Fruit fly (Drosophila melanogaster) whole organism, adult: ENCODE data around the gene Teh3.

Source experiments
- CG11617 ChIP-seq: fragments of 200-800 bp; sonication (Bioruptor generic); optimal IDR thresholded peaks from 2 replicates; lab custom pipeline; 2017; ENCODE audit warnings: mild to moderate bottlenecking, missing biosample characterization, missing genetic modification reagents, missing genetic modification characterization
- CG12768 ChIP-seq: fragments of 200-800 bp; sonication (Bioruptor generic); optimal IDR thresholded peaks from 2 replicates; lab custom pipeline; 2017; ENCODE audit warnings: missing biosample characterization, missing genetic modification characterization, mild to moderate bottlenecking, moderate library complexity, missing genetic modification reagents
- CG33017 ChIP-seq: fragments of 200-800 bp; sonication (Bioruptor generic); optimal IDR thresholded peaks from 2 replicates; lab custom pipeline; 2018; ENCODE audit warnings: missing biosample characterization, mild to moderate bottlenecking, missing genetic modification characterization, moderate library complexity
- CG5204 ChIP-seq: fragments of 200-800 bp; sonication (Bioruptor generic); optimal IDR thresholded peaks from 2 replicates; lab custom pipeline; 2016; ENCODE audit warnings: missing biosample characterization, missing genetic modification characterization
- CG7045 ChIP-seq: fragments of 200-800 bp; sonication (Bioruptor generic); optimal IDR thresholded peaks from 2 replicates; lab custom pipeline; 2017; ENCODE audit warnings: missing biosample characterization, mild to moderate bottlenecking, missing genetic modification characterization
- CG7101 ChIP-seq: fragments of 200-800 bp; sonication (Bioruptor generic); optimal IDR thresholded peaks from 2 replicates; lab custom pipeline; 2018; ENCODE audit warnings: missing biosample characterization, mild to moderate bottlenecking, missing genetic modification characterization, moderate library complexity
- Clk ChIP-seq: fragments of 200-800 bp; sonication (Bioruptor generic); optimal IDR thresholded peaks from 2 replicates; lab custom pipeline; 2017; ENCODE audit warnings: missing biosample characterization, missing genetic modification characterization
- Crg-1 ChIP-seq: fragments of 200-800 bp; sonication (Bioruptor generic); optimal IDR thresholded peaks from 2 replicates; lab custom pipeline; 2016; ENCODE audit warnings: missing biosample characterization, missing genetic modification characterization
- Hr96 ChIP-seq: fragments of 200-800 bp; sonication (Bioruptor generic); optimal IDR thresholded peaks from 2 replicates; lab custom pipeline; 2016; ENCODE audit warnings: missing biosample characterization, missing genetic modification characterization
- Mnt ChIP-seq: fragments of 200-800 bp; sonication (Bioruptor generic); optimal IDR thresholded peaks from 2 replicates; lab custom pipeline; 2016; ENCODE audit warnings: missing biosample characterization, mild to moderate bottlenecking, missing genetic modification characterization
- cic ChIP-seq: fragments of 200-800 bp; sonication (Bioruptor generic); optimal IDR thresholded peaks from 2 replicates; lab custom pipeline; 2017; ENCODE audit warnings: missing biosample characterization, mild to moderate bottlenecking, missing genetic modification characterization, moderate library complexity
- kay ChIP-seq: fragments of 200-800 bp; sonication (Bioruptor generic); peaks from one replicate; lab custom pipeline; 2016; ENCODE audit warnings: missing biosample characterization, missing genetic modification characterization, borderline replicate concordance
- tj ChIP-seq: fragments of 200-800 bp; sonication (Bioruptor generic); optimal IDR thresholded peaks from 3 replicates; lab custom pipeline; 2017; ENCODE audit warnings: missing biosample characterization, mild to moderate bottlenecking, missing genetic modification characterization, moderate library complexity
- toe ChIP-seq: fragments of 200-800 bp; sonication (Bioruptor generic); optimal IDR thresholded peaks from 2 replicates; lab custom pipeline; 2016; ENCODE audit warnings: missing biosample characterization, missing genetic modification characterization

DNA sequence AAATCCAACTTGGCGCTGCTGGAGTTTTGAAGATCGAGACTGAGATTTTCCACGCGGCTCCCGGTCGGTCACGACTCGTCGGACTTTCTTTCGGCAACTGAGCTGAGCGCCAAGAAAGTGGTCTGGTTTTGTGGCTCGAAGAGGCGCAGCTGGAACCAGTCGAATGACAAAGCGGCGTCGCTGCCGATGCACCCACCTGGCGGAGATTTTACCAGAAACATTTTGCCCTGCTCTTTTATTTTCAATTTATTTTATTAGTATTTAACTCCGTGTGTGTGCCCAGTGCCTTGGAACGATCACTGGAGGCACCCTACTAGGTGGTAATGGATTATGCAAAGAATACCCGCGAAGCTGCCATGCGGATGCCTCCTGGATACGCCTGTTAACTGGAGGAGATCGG, 19.8 kb upstream of the Teh3 start, which contains the start of gene CG15005:
- no peak for TF ChIP-seq CG7101 (tag; lab: Kevin White, UChicago)
- TF ChIP-seq CG11617 (GFP tag; lab: Kevin White, UChicago), result no peak
- TF ChIP-seq Hr96 (GFP tag; lab: Kevin White, UChicago), result no peak
- no peak for TF ChIP-seq Clk
- TF ChIP-seq CG12768, result no peak
- no peak for TF ChIP-seq cic (GFP tag; lab: Kevin White, UChicago)
- TF ChIP-seq CG33017, result no peak
- TF ChIP-seq tj, result no peak
- TF ChIP-seq toe (GFP tag; lab: Kevin White, UChicago), result no peak
- no peak for TF ChIP-seq Crg-1
- TF ChIP-seq Mnt, result no peak
- no peak for TF ChIP-seq CG5204 (GFP tag; lab: Kevin White, UChicago)
- TF ChIP-seq kay, result no peak
- no peak for TF ChIP-seq CG7045
